Fruit fly (Drosophila melanogaster) whole organism, adult: Measurements from ENCODE around the gene eIF2Bbeta.

Experiments used
- CG11617 ChIP-seq: fragments of 200-800 bp; sonication (Bioruptor generic); optimal IDR thresholded peaks from 2 replicates; lab custom pipeline; 2017; ENCODE audit warnings: mild to moderate bottlenecking, missing biosample characterization, missing genetic modification reagents, missing genetic modification characterization
- CG12768 ChIP-seq: fragments of 200-800 bp; sonication (Bioruptor generic); optimal IDR thresholded peaks from 2 replicates; lab custom pipeline; 2017; ENCODE audit warnings: missing biosample characterization, missing genetic modification characterization, mild to moderate bottlenecking, moderate library complexity, missing genetic modification reagents
- CG14711 ChIP-seq: fragments of 200-800 bp; sonication (Bioruptor generic); optimal IDR thresholded peaks from 2 replicates; lab custom pipeline; 2018; ENCODE audit warnings: missing biosample characterization, mild to moderate bottlenecking, missing genetic modification characterization, moderate library complexity
- CG1620 ChIP-seq: fragments of 200-800 bp; sonication (Bioruptor generic); optimal IDR thresholded peaks from 2 replicates; lab custom pipeline; 2016; ENCODE audit warnings: missing biosample characterization, missing genetic modification characterization
- CG33017 ChIP-seq: fragments of 200-800 bp; sonication (Bioruptor generic); optimal IDR thresholded peaks from 2 replicates; lab custom pipeline; 2018; ENCODE audit warnings: missing biosample characterization, mild to moderate bottlenecking, missing genetic modification characterization, moderate library complexity
- CG5204 ChIP-seq: fragments of 200-800 bp; sonication (Bioruptor generic); optimal IDR thresholded peaks from 2 replicates; lab custom pipeline; 2016; ENCODE audit warnings: missing biosample characterization, missing genetic modification characterization
- CG7045 ChIP-seq: fragments of 200-800 bp; sonication (Bioruptor generic); optimal IDR thresholded peaks from 2 replicates; lab custom pipeline; 2017; ENCODE audit warnings: missing biosample characterization, mild to moderate bottlenecking, missing genetic modification characterization
- CG7101 ChIP-seq: fragments of 200-800 bp; sonication (Bioruptor generic); optimal IDR thresholded peaks from 2 replicates; lab custom pipeline; 2018; ENCODE audit warnings: missing biosample characterization, mild to moderate bottlenecking, missing genetic modification characterization, moderate library complexity
- Clk ChIP-seq: fragments of 200-800 bp; sonication (Bioruptor generic); optimal IDR thresholded peaks from 2 replicates; lab custom pipeline; 2017; ENCODE audit warnings: missing biosample characterization, missing genetic modification characterization
- Crg-1 ChIP-seq: fragments of 200-800 bp; sonication (Bioruptor generic); optimal IDR thresholded peaks from 2 replicates; lab custom pipeline; 2016; ENCODE audit warnings: missing biosample characterization, missing genetic modification characterization
- Hr96 ChIP-seq: fragments of 200-800 bp; sonication (Bioruptor generic); optimal IDR thresholded peaks from 2 replicates; lab custom pipeline; 2016; ENCODE audit warnings: missing biosample characterization, missing genetic modification characterization
- Mnt ChIP-seq: fragments of 200-800 bp; sonication (Bioruptor generic); optimal IDR thresholded peaks from 2 replicates; lab custom pipeline; 2016; ENCODE audit warnings: missing biosample characterization, mild to moderate bottlenecking, missing genetic modification characterization
- bab1 ChIP-seq: fragments of 200-800 bp; sonication (Bioruptor generic); optimal IDR thresholded peaks from 3 replicates; lab custom pipeline; 2019; ENCODE audit warnings: missing biosample characterization, mild to moderate bottlenecking, missing genetic modification characterization, moderate library complexity
- cic ChIP-seq: fragments of 200-800 bp; sonication (Bioruptor generic); optimal IDR thresholded peaks from 2 replicates; lab custom pipeline; 2017; ENCODE audit warnings: missing biosample characterization, mild to moderate bottlenecking, missing genetic modification characterization, moderate library complexity
- cnc ChIP-seq, 2 experiments: fragments of >200 bp; optimal IDR thresholded peaks; 2 replicates each; lab custom pipeline; 2017
- kay ChIP-seq: fragments of 200-800 bp; sonication (Bioruptor generic); peaks from one replicate; lab custom pipeline; 2016; ENCODE audit warnings: missing biosample characterization, missing genetic modification characterization, borderline replicate concordance
- ovo ChIP-seq: fragments of 200-800 bp; sonication (Bioruptor generic); optimal IDR thresholded peaks from 2 replicates; lab custom pipeline; 2016; ENCODE audit warnings: missing biosample characterization, missing genetic modification characterization
- pad ChIP-seq: fragments of 200-800 bp; sonication (Bioruptor generic); optimal IDR thresholded peaks from 3 replicates; lab custom pipeline; 2017; ENCODE audit warnings: missing biosample characterization, missing genetic modification characterization, mild to moderate bottlenecking, moderate library complexity, missing genetic modification reagents
- tj ChIP-seq: fragments of 200-800 bp; sonication (Bioruptor generic); optimal IDR thresholded peaks from 3 replicates; lab custom pipeline; 2017; ENCODE audit warnings: missing biosample characterization, mild to moderate bottlenecking, missing genetic modification characterization, moderate library complexity
- toe ChIP-seq: fragments of 200-800 bp; sonication (Bioruptor generic); optimal IDR thresholded peaks from 2 replicates; lab custom pipeline; 2016; ENCODE audit warnings: missing biosample characterization, missing genetic modification characterization

Gene eIF2Bbeta

dm6 chrX:2704134-2704773, at the start of gene eIF2Bbeta:
Gene eIF2Bbeta, plus strand, starts transcription at chrX:2704571.
- TF ChIP-seq bab1 (GFP tag; lab: Kevin White, UChicago) (peak; percentile 6), kay (no peak)

- TF ChIP-seq CG33017 (tag; lab: Kevin White, UChicago) (no peak), CG12768 (GFP tag; lab: Kevin White, UChicago) (no peak), pad (GFP tag; lab: Kevin White, UChicago) (no peak), CG14711 (no peak), Mnt (GFP tag; lab: Kevin White, UChicago) (no peak), Hr96 (GFP tag; lab: Kevin White, UChicago) (no peak), bab1 (GFP tag; lab: Kevin White, UChicago) (no peak), CG1620 (no peak), CG7101 (tag; lab: Kevin White, UChicago) (no peak), Clk (no peak), cnc (optimal IDR thresholded peaks at IDR 0.05; lab: Kevin White, UChicago) (no peak), CG7045 (GFP tag; lab: Kevin White, UChicago) (no peak), kay (no peak), toe (GFP tag; lab: Kevin White, UChicago) (no peak), CG5204 (GFP tag; lab: Kevin White, UChicago) (no peak), cic (no peak), ovo (no peak), Crg-1 (no peak), CG11617 (no peak)
Observed at dm6 chrX:2655479-2655878, 48.9 kb upstream of the eIF2Bbeta start.

- TF ChIP-seq CG7101 (tag; lab: Kevin White, UChicago) (no peak), CG11617 (no peak), pad (GFP tag; lab: Kevin White, UChicago) (no peak), CG33017 (tag; lab: Kevin White, UChicago) (no peak), CG7045 (GFP tag; lab: Kevin White, UChicago) (no peak), toe (GFP tag; lab: Kevin White, UChicago) (no peak), CG1620 (no peak), Clk (no peak), bab1 (GFP tag; lab: Kevin White, UChicago) (no peak), Crg-1 (no peak), tj (GFP tag; lab: Kevin White, UChicago) (no peak), CG5204 (GFP tag; lab: Kevin White, UChicago) (no peak), kay (no peak), Mnt (GFP tag; lab: Kevin White, UChicago) (no peak), CG12768 (GFP tag; lab: Kevin White, UChicago) (no peak), CG14711 (no peak)
Observed at dm6 chrX:2655998-2656397, 48.4 kb upstream of the eIF2Bbeta start.

- TF ChIP-seq pad (GFP tag; lab: Kevin White, UChicago), result no peak
- no peak for TF ChIP-seq CG11617
- no peak for TF ChIP-seq CG33017 (tag; lab: Kevin White, UChicago)
- no peak for TF ChIP-seq CG1620
- peak; percentile 68 for TF ChIP-seq kay
- no peak for TF ChIP-seq CG12768 (GFP tag; lab: Kevin White, UChicago)
- TF ChIP-seq CG14711, result no peak
- TF ChIP-seq tj (GFP tag; lab: Kevin White, UChicago), result no peak
Observed at dm6 chrX:2657220-2657619, 47.2 kb upstream of the eIF2Bbeta start.

dm6 chrX:2658258-2658853, 46.0 kb upstream of the eIF2Bbeta start:
- TF ChIP-seq toe (GFP tag; lab: Kevin White, UChicago) (no peak), CG7045 (GFP tag; lab: Kevin White, UChicago) (no peak), CG1620 (no peak), Hr96 (GFP tag; lab: Kevin White, UChicago) (no peak), pad (GFP tag; lab: Kevin White, UChicago) (peak; percentile 78), cic (peak; percentile 71), tj (GFP tag; lab: Kevin White, UChicago) (peak; percentile 94), bab1 (GFP tag; lab: Kevin White, UChicago) (peak; percentile 34), CG11617 (no peak), CG5204 (GFP tag; lab: Kevin White, UChicago) (no peak), CG12768 (GFP tag; lab: Kevin White, UChicago) (no peak), Clk (no peak), Mnt (GFP tag; lab: Kevin White, UChicago) (peak; percentile 79), Crg-1 (no peak), CG14711 (no peak), CG7101 (tag; lab: Kevin White, UChicago) (peak; percentile 10), cnc (optimal IDR thresholded peaks at IDR 0.05; lab: Kevin White, UChicago) (no peak), kay (peak; percentile 62), CG33017 (tag; lab: Kevin White, UChicago) (no peak)

dm6 chrX:2659430-2660075, 44.8 kb upstream of the eIF2Bbeta start:
- no peak for TF ChIP-seq CG14711
- no peak for TF ChIP-seq bab1 (GFP tag; lab: Kevin White, UChicago)
